Worm (Caenorhabditis elegans): Measurements from ENCODE around the gene F26D2.14.

DNA sequence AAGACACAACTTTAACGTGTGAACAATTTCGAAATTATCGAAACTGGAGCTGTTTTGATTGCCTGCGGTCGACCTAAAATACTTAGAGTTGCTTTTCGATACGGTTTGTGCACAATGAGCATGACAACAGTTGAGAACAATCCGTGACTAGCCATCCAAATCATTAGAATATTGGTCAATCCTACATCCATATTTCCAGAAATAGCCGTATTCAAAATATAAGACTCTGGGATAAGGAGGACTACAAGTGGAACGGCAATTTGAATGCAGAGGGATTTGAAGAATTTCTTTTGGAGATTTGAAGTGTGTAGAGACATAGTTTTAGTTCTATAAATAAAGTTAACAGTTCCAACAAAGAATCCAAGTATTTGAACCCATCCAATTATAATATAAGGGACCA lies 23.7 kb downstream of the F26D2.14 start:
- TF ChIP-seq flt-1 (GFP tag; IDR thresholded peaks at IDR 0.05) (no peak), pes-1 (GFP tag; IDR thresholded peaks at IDR 0.05) (no peak), B0310.2 (tag; optimal IDR thresholded peaks at IDR 0.05) (no peak), ama-1 (optimal IDR thresholded peaks at IDR 0.05) (no peak), tra-4 (tag; optimal IDR thresholded peaks at IDR 0.05) (no peak)
